Worm (Caenorhabditis elegans) whole organism, L3 larva: ENCODE results near the gene T02H6.5.

Experiments
- aly-2 ChIP-seq: fragments of 150-350 bp; optimal IDR thresholded peaks from 2 replicates; lab custom pipeline; 2014; ENCODE audit warnings: missing biosample characterization, missing genetic modification characterization
- ama-1 ChIP-seq: fragments of 150-350 bp; optimal IDR thresholded peaks from 2 replicates; lab custom pipeline; 2018
- ceh-16 ChIP-seq: sonication (generic microtip); optimal IDR thresholded peaks from 2 replicates; lab custom pipeline; 2017; ENCODE audit warnings: missing biosample characterization, missing genetic modification characterization
- ceh-9 ChIP-seq: sonication (generic microtip); optimal IDR thresholded peaks from 2 replicates; lab custom pipeline; 2018; ENCODE audit warnings: missing biosample characterization, missing genetic modification characterization
- daf-12 ChIP-seq: fragments of 150-350 bp; optimal IDR thresholded peaks from 2 replicates; lab custom pipeline; 2014; ENCODE audit warnings: missing biosample characterization, missing genetic modification reagents, missing genetic modification characterization
- egl-27 ChIP-seq: sonication (generic microtip); optimal IDR thresholded peaks from 4 replicates; lab custom pipeline; 2017; ENCODE audit warnings: missing biosample characterization, missing genetic modification reagents, missing genetic modification characterization
- egl-5 ChIP-seq: fragments of 150-350 bp; optimal IDR thresholded peaks from 2 replicates; lab custom pipeline; 2017; ENCODE audit warnings: missing biosample characterization, missing genetic modification reagents, missing genetic modification characterization, inconsistent platforms
- elt-2 ChIP-seq: sonication (generic microtip); optimal IDR thresholded peaks from 2 replicates; lab custom pipeline; 2016; ENCODE audit warnings: missing genetic modification reagents, mild to moderate bottlenecking, missing genetic modification characterization, missing compliant biosample characterization
- elt-3 ChIP-seq, 3 experiments: fragments of 150-350 bp in 1 of 3; sonication (generic microtip) in 2 of 3; optimal IDR thresholded peaks; 2 replicates in 2 of 3; 4 replicates in 1 of 3; lab custom pipeline; 2014 to 2017; ENCODE audit warnings: missing biosample characterization in 3 of 3, missing genetic modification characterization in 3 of 3
- fkh-10 ChIP-seq: sonication (generic microtip); optimal IDR thresholded peaks from 2 replicates; lab custom pipeline; 2017; ENCODE audit warnings: missing biosample characterization, missing genetic modification reagents, missing genetic modification characterization
- fkh-2 ChIP-seq: fragments of 150-350 bp; optimal IDR thresholded peaks from 2 replicates; lab custom pipeline; 2014; ENCODE audit warnings: missing biosample characterization, missing genetic modification reagents, missing genetic modification characterization
- jun-1 ChIP-seq: fragments of 150-350 bp; optimal IDR thresholded peaks from 2 replicates; lab custom pipeline; 2014; ENCODE audit warnings: missing biosample characterization, missing genetic modification reagents, missing genetic modification characterization
- lsy-12 ChIP-seq: sonication (generic microtip); optimal IDR thresholded peaks from 2 replicates; lab custom pipeline; 2016; ENCODE audit warnings: mild to moderate bottlenecking, missing genetic modification characterization, missing compliant biosample characterization
- nfya-1 ChIP-seq: sonication (generic microtip); optimal IDR thresholded peaks from 2 replicates; lab custom pipeline; 2017; ENCODE audit warnings: missing genetic modification characterization, mild to moderate bottlenecking, missing compliant biosample characterization, antibody characterized with exemption, moderate library complexity; ENCODE audit not compliant: insufficient read depth
- nhr-11 ChIP-seq: fragments of 150-350 bp; optimal IDR thresholded peaks from 2 replicates; lab custom pipeline; 2014; ENCODE audit warnings: missing biosample characterization, missing genetic modification characterization
- nhr-12 ChIP-seq: fragments of 150-350 bp; optimal IDR thresholded peaks from 2 replicates; lab custom pipeline; 2014; ENCODE audit warnings: missing biosample characterization, missing genetic modification characterization
- nhr-23 ChIP-seq: fragments of 150-350 bp; optimal IDR thresholded peaks from 2 replicates; lab custom pipeline; 2014; ENCODE audit warnings: missing biosample characterization, missing genetic modification reagents, missing genetic modification characterization
- nhr-237 ChIP-seq: fragments of 150-350 bp; optimal IDR thresholded peaks from 2 replicates; lab custom pipeline; 2014; ENCODE audit warnings: missing biosample characterization, missing genetic modification characterization
- nhr-25 ChIP-seq: sonication (generic microtip); optimal IDR thresholded peaks from 2 replicates; lab custom pipeline; 2017; ENCODE audit warnings: missing biosample characterization, missing genetic modification characterization
- nhr-28 ChIP-seq: fragments of 150-350 bp; optimal IDR thresholded peaks from 2 replicates; lab custom pipeline; 2014; ENCODE audit warnings: missing biosample characterization, missing genetic modification characterization
- nhr-43 ChIP-seq: sonication (generic microtip); optimal IDR thresholded peaks from 2 replicates; lab custom pipeline; 2016; ENCODE audit warnings: mild to moderate bottlenecking, missing genetic modification characterization, missing compliant biosample characterization; ENCODE audit not compliant: poor library complexity, severe bottlenecking
- nhr-67 ChIP-seq: fragments of 150-350 bp; optimal IDR thresholded peaks from 2 replicates; lab custom pipeline; 2014; ENCODE audit warnings: missing biosample characterization, missing genetic modification characterization
- nhr-76 ChIP-seq: fragments of 150-350 bp; sonication (generic microtip); optimal IDR thresholded peaks from 5 replicates; lab custom pipeline; 2014; ENCODE audit warnings: missing biosample characterization, missing genetic modification characterization
- pha-4 ChIP-seq: fragments of 150-350 bp; optimal IDR thresholded peaks from 2 replicates; lab custom pipeline; 2014; ENCODE audit warnings: missing biosample characterization, missing genetic modification reagents, missing genetic modification characterization
- pqm-1 ChIP-seq: fragments of 150-350 bp; optimal IDR thresholded peaks from 2 replicates; lab custom pipeline; 2017; ENCODE audit warnings: missing biosample characterization, missing genetic modification characterization, inconsistent platforms
- skn-1 ChIP-seq: fragments of 150-350 bp; optimal IDR thresholded peaks from 2 replicates; lab custom pipeline; 2014; ENCODE audit warnings: missing biosample characterization, missing genetic modification characterization
- snpc-4 ChIP-seq: fragments of 150-350 bp; optimal IDR thresholded peaks from 2 replicates; lab custom pipeline; 2014; ENCODE audit warnings: missing biosample characterization, missing genetic modification characterization
- tbx-2 ChIP-seq: sonication (generic microtip); optimal IDR thresholded peaks from 2 replicates; lab custom pipeline; 2016; ENCODE audit warnings: mild to moderate bottlenecking, missing genetic modification characterization, missing compliant biosample characterization
- unc-39 ChIP-seq: sonication (generic microtip); optimal IDR thresholded peaks from 4 replicates; lab custom pipeline; 2017; ENCODE audit warnings: missing biosample characterization, missing genetic modification characterization
- unc-62 ChIP-seq: fragments of 150-350 bp; sonication (generic microtip); optimal IDR thresholded peaks from 4 replicates; lab custom pipeline; 2014; ENCODE audit warnings: missing biosample characterization, missing genetic modification reagents, missing genetic modification characterization
- ztf-4 ChIP-seq: fragments of 150-350 bp; optimal IDR thresholded peaks from 2 replicates; lab custom pipeline; 2014; ENCODE audit warnings: missing biosample characterization, missing genetic modification characterization

Gene T02H6.5

ce11 chrII:684811-685210 is at the start of gene T02H6.5:
TSS of gene T02H6.5 (plus strand) at chrII:685111.
- TF ChIP-seq snpc-4 (tag; lab: Kevin White, UChicago) (no peak), ceh-9 (tag; lab: Kevin White, UChicago) (no peak), nhr-76 (tag; lab: Kevin White, UChicago) (no peak), nhr-67 (no peak), lsy-12 (tag; lab: Kevin White, UChicago) (no peak), fkh-2 (tag; lab: Kevin White, UChicago) (no peak), nhr-12 (tag; lab: Kevin White, UChicago) (no peak), fkh-10 (no peak), pqm-1 (tag; lab: Kevin White, UChicago) (no peak), nhr-237 (tag; lab: Kevin White, UChicago) (no peak), nhr-28 (tag; lab: Kevin White, UChicago) (no peak), pha-4 (tag; lab: Kevin White, UChicago) (no peak), nhr-43 (tag; lab: Kevin White, UChicago) (no peak), jun-1 (tag; lab: Kevin White, UChicago) (no peak), aly-2 (tag; lab: Kevin White, UChicago) (no peak), tbx-2 (tag; lab: Kevin White, UChicago) (no peak), daf-12 (tag; lab: Kevin White, UChicago) (no peak), ceh-16 (tag; lab: Kevin White, UChicago) (no peak), ztf-4 (tag; lab: Kevin White, UChicago) (no peak), elt-2 (tag; lab: Kevin White, UChicago) (no peak)

- TF ChIP-seq nhr-23 (tag; lab: Kevin White, UChicago) (no peak), nfya-1 (tag; lab: Kevin White, UChicago) (peak; percentile 26)
Observed at ce11 chrII:639467-639866, 45.4 kb upstream of the T02H6.5 start, which contains the start of gene K07E8.6. TSS of gene K07E8.6 (minus strand) at chrII:639567.

ce11 chrII:643733-644132 is 41.2 kb upstream of the T02H6.5 start:
- TF ChIP-seq nhr-25 (tag; lab: Kevin White, UChicago), result no peak

ce11 chrII:650321-651005 is 34.4 kb upstream of the T02H6.5 start, which contains the start of the genes K07E8.7 and frpr-14:
TSS of gene K07E8.7 (minus strand) at chrII:650367.
TSS of gene frpr-14 (plus strand) at chrII:650955.
- TF ChIP-seq unc-39 (tag; lab: Kevin White, UChicago) (no peak), skn-1 (tag; lab: Kevin White, UChicago) (no peak), fkh-10 (no peak), nfya-1 (tag; lab: Kevin White, UChicago) (peak; percentile 39), aly-2 (tag; lab: Kevin White, UChicago) (no peak), fkh-2 (tag; lab: Kevin White, UChicago) (no peak), nhr-25 (tag; lab: Kevin White, UChicago) (no peak)

ce11 chrII:651324-651723 is 33.6 kb upstream of the T02H6.5 start:
- TF ChIP-seq ceh-16 (tag; lab: Kevin White, UChicago), result no peak
- no peak for TF ChIP-seq elt-3 (tag; optimal IDR thresholded peaks at IDR 0.05; lab: Kevin White, UChicago)
- TF ChIP-seq nhr-43 (tag; lab: Kevin White, UChicago), result no peak
- no peak for TF ChIP-seq nhr-23 (tag; lab: Kevin White, UChicago)
- TF ChIP-seq nhr-28 (tag; lab: Kevin White, UChicago), result no peak
- no peak for TF ChIP-seq egl-5 (tag; lab: Kevin White, UChicago)
- no peak for TF ChIP-seq egl-27
- no peak for TF ChIP-seq ama-1
- no peak for TF ChIP-seq unc-62 (GFP tag; lab: Kevin White, UChicago)
- TF ChIP-seq nhr-11 (tag; lab: Kevin White, UChicago), result no peak
- TF ChIP-seq snpc-4 (tag; lab: Kevin White, UChicago), result no peak
